Worm (Caenorhabditis elegans) whole organism, L1 larva: ENCODE measurements around the gene R07B1.6.

Source experiments
- ceh-88 ChIP-seq: fragments of 200-800 bp; sonication (Bioruptor generic); IDR thresholded peaks from 2 replicates; pipeline ENCODE4 v1.3.6; 2022; ENCODE audit warnings: missing genetic modification characterization, missing compliant biosample characterization
- dsc-1 ChIP-seq: sonication (generic microtip); optimal IDR thresholded peaks from 2 replicates; lab custom pipeline; 2016; ENCODE audit warnings: mild to moderate bottlenecking, missing genetic modification characterization, missing compliant biosample characterization
- elt-3 ChIP-seq, 6 experiments: fragments of 150-350 bp in 1 of 6; sonication (generic microtip); optimal IDR thresholded peaks; 2 replicates each; lab custom pipeline; 2017 to 2018; ENCODE audit warnings: missing biosample characterization in 6 of 6, missing genetic modification characterization in 6 of 6, inconsistent platforms in 1 of 6
- fkh-10 ChIP-seq: sonication (generic microtip); optimal IDR thresholded peaks from 2 replicates; lab custom pipeline; 2017; ENCODE audit warnings: missing biosample characterization, missing genetic modification reagents, missing genetic modification characterization
- fos-1 ChIP-seq: fragments of 150-350 bp; optimal IDR thresholded peaks from 2 replicates; lab custom pipeline; 2014; ENCODE audit warnings: missing biosample characterization, missing genetic modification characterization
- lin-35 ChIP-seq, 2 experiments: fragments of 150-350 bp; optimal IDR thresholded peaks; 2 replicates each; lab custom pipeline; 2014; ENCODE audit warnings: missing biosample characterization in 2 of 2, missing genetic modification characterization in 2 of 2, missing genetic modification reagents in 2 of 2
- lir-3 ChIP-seq: sonication (generic microtip); optimal IDR thresholded peaks from 2 replicates; lab custom pipeline; 2016; ENCODE audit warnings: mild to moderate bottlenecking, missing genetic modification characterization, moderate library complexity, missing compliant biosample characterization; ENCODE audit not compliant: poor library complexity
- nhr-47 ChIP-seq: sonication (generic microtip); optimal IDR thresholded peaks from 2 replicates; lab custom pipeline; 2016; ENCODE audit warnings: mild to moderate bottlenecking, missing genetic modification characterization, moderate library complexity, missing compliant biosample characterization
- nhr-71 ChIP-seq: sonication (generic microtip); optimal IDR thresholded peaks from 2 replicates; lab custom pipeline; 2016; ENCODE audit warnings: mild to moderate bottlenecking, missing genetic modification characterization, moderate library complexity, missing compliant biosample characterization
- nhr-84 ChIP-seq: sonication (generic microtip); optimal IDR thresholded peaks from 2 replicates; lab custom pipeline; 2017; ENCODE audit warnings: missing biosample characterization, missing genetic modification characterization
- pqm-1 ChIP-seq: sonication (generic microtip); optimal IDR thresholded peaks from 3 replicates; lab custom pipeline; 2017; ENCODE audit warnings: missing biosample characterization, missing genetic modification characterization
- sox-4 ChIP-seq: sonication (generic microtip); optimal IDR thresholded peaks from 2 replicates; lab custom pipeline; 2016; ENCODE audit warnings: missing genetic modification characterization, missing compliant biosample characterization
- tlp-1 ChIP-seq: fragments of 150-350 bp; optimal IDR thresholded peaks from 2 replicates; lab custom pipeline; 2014; ENCODE audit warnings: missing biosample characterization, missing genetic modification characterization

DNA sequence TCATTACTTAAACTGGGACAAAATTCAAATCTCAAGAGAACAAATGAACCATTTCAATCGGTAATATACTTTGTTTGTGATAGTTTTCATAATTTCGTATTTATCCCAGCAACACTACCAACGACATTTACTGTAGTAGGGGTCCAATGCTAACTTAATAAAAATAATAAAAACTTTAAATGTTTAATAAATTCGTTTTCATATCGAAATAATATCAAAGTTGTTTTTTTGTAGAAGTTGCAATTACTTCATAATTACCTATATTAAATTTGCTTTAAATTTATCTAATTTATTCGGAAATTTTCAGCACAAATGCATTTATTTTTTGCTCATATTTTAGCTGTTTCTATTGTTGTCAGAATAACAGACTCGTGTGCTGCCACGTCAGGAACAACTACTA lies at the start of gene R07B1.6:
- TF ChIP-seq sox-4 (tag; lab: Kevin White, UChicago) = no peak
- TF ChIP-seq dsc-1 (tag; lab: Kevin White, UChicago) = no peak
- TF ChIP-seq fkh-10 (GFP tag; lab: Kevin White, UChicago) = no peak
- no peak for TF ChIP-seq elt-3 (tag; optimal IDR thresholded peaks at IDR 0.05; lab: Kevin White, UChicago)
- no peak for TF ChIP-seq lin-35 (GFP tag; optimal IDR thresholded peaks at IDR 0.05; lab: Kevin White, UChicago)
- TF ChIP-seq ceh-88 = no peak
- no peak for TF ChIP-seq tlp-1 (tag; lab: Kevin White, UChicago)
- TF ChIP-seq pqm-1 (tag; lab: Kevin White, UChicago) = no peak
- no peak for TF ChIP-seq nhr-71 (tag; lab: Kevin White, UChicago)
- TF ChIP-seq nhr-84 = no peak
- no peak for TF ChIP-seq nhr-47 (tag; lab: Kevin White, UChicago)
- no peak for TF ChIP-seq lir-3 (tag; lab: Kevin White, UChicago)
- TF ChIP-seq fos-1 = no peak
